Worm (Caenorhabditis elegans) whole organism, L2 larva: ENCODE measurements around the gene hot-2.

Source experiments
- C34F6.9 ChIP-seq: fragments of 150-350 bp; optimal IDR thresholded peaks from 2 replicates; lab custom pipeline; 2014; ENCODE audit warnings: missing biosample characterization, missing genetic modification characterization
- F13H6.1 ChIP-seq: sonication (generic microtip); optimal IDR thresholded peaks from 2 replicates; lab custom pipeline; 2016; ENCODE audit warnings: missing genetic modification characterization, missing compliant biosample characterization
- R02D3.7 ChIP-seq: fragments of 150-350 bp; optimal IDR thresholded peaks from 2 replicates; lab custom pipeline; 2014; ENCODE audit warnings: missing biosample characterization, missing genetic modification characterization
- Y55F3AM.14 ChIP-seq: fragments of 200-800 bp; sonication (Bioruptor generic); optimal IDR thresholded peaks from 2 replicates; lab custom pipeline; 2018; ENCODE audit warnings: mild to moderate bottlenecking, missing genetic modification characterization, missing compliant biosample characterization
- ZK546.5 ChIP-seq: sonication (generic microtip); optimal IDR thresholded peaks from 2 replicates; lab custom pipeline; 2017; ENCODE audit warnings: missing biosample characterization, missing genetic modification characterization
- alr-1 ChIP-seq: fragments of 150-350 bp; optimal IDR thresholded peaks from 2 replicates; lab custom pipeline; 2014; ENCODE audit warnings: missing biosample characterization, missing genetic modification characterization
- aly-2 ChIP-seq: fragments of 150-350 bp; optimal IDR thresholded peaks from 2 replicates; lab custom pipeline; 2014; ENCODE audit warnings: missing biosample characterization, missing genetic modification characterization
- ama-1 ChIP-seq: fragments of 150-350 bp; optimal IDR thresholded peaks from 2 replicates; lab custom pipeline; 2018; ENCODE audit warnings: inconsistent platforms
- blmp-1 ChIP-seq: sonication (generic microtip); optimal IDR thresholded peaks from 2 replicates; lab custom pipeline; 2017; ENCODE audit warnings: missing genetic modification characterization, mild to moderate bottlenecking, missing compliant biosample characterization, antibody characterized with exemption, moderate library complexity; ENCODE audit not compliant: insufficient read depth
- ceh-16 ChIP-seq: fragments of 150-350 bp; optimal IDR thresholded peaks from 2 replicates; lab custom pipeline; 2014; ENCODE audit warnings: missing biosample characterization, missing genetic modification characterization
- ceh-82 ChIP-seq: fragments of 150-350 bp; optimal IDR thresholded peaks from 2 replicates; lab custom pipeline; 2014; ENCODE audit warnings: missing biosample characterization, missing genetic modification characterization
- crh-2 ChIP-seq: sonication (generic microtip); optimal IDR thresholded peaks from 2 replicates; lab custom pipeline; 2017; ENCODE audit warnings: missing biosample characterization, missing genetic modification characterization
- dmd-4 ChIP-seq: sonication (generic microtip); optimal IDR thresholded peaks from 2 replicates; lab custom pipeline; 2017; ENCODE audit warnings: missing biosample characterization, missing genetic modification characterization
- egl-27 ChIP-seq: sonication (generic microtip); optimal IDR thresholded peaks from 3 replicates; lab custom pipeline; 2017; ENCODE audit warnings: missing biosample characterization, missing genetic modification reagents, missing genetic modification characterization
- elt-1 ChIP-seq: fragments of 150-350 bp; optimal IDR thresholded peaks from 2 replicates; lab custom pipeline; 2014; ENCODE audit warnings: missing biosample characterization, missing genetic modification characterization
- elt-3 ChIP-seq: sonication (generic microtip); optimal IDR thresholded peaks from 2 replicates; lab custom pipeline; 2017; ENCODE audit warnings: missing biosample characterization, missing genetic modification characterization
- gmeb-1 ChIP-seq: fragments of 150-350 bp; optimal IDR thresholded peaks from 2 replicates; lab custom pipeline; 2014; ENCODE audit warnings: missing biosample characterization, missing genetic modification characterization
- lin-11 ChIP-seq: fragments of 150-350 bp; sonication (generic microtip); optimal IDR thresholded peaks from 2 replicates; lab custom pipeline; 2014; ENCODE audit warnings: missing biosample characterization, missing genetic modification characterization, inconsistent platforms, mixed read lengths
- lin-13 ChIP-seq: fragments of 150-350 bp; optimal IDR thresholded peaks from 2 replicates; lab custom pipeline; 2014; ENCODE audit warnings: missing biosample characterization, missing genetic modification reagents, missing genetic modification characterization
- lin-39 ChIP-seq: fragments of 150-350 bp; optimal IDR thresholded peaks from 2 replicates; lab custom pipeline; 2014; ENCODE audit warnings: missing biosample characterization, missing genetic modification reagents, missing genetic modification characterization
- lsy-2 ChIP-seq, 2 experiments: fragments of 150-350 bp in 1 of 2; sonication (generic microtip) in 1 of 2; optimal IDR thresholded peaks; 2 replicates each; lab custom pipeline; 2014 to 2017; ENCODE audit warnings: missing biosample characterization in 2 of 2, missing genetic modification characterization in 2 of 2
- mab-5 ChIP-seq: fragments of 150-350 bp; optimal IDR thresholded peaks from 2 replicates; lab custom pipeline; 2014; ENCODE audit warnings: missing biosample characterization, missing genetic modification characterization
- mbf-1 ChIP-seq: sonication (generic microtip); optimal IDR thresholded peaks from 2 replicates; lab custom pipeline; 2017; ENCODE audit warnings: missing biosample characterization, missing genetic modification characterization
- mdl-1 ChIP-seq, 2 experiments: fragments of 150-350 bp in 1 of 2; sonication (generic microtip) in 1 of 2; optimal IDR thresholded peaks; 2 replicates each; lab custom pipeline; 2017; ENCODE audit warnings: missing biosample characterization in 2 of 2, missing genetic modification characterization in 2 of 2
- nhr-10 ChIP-seq: sonication (generic microtip); optimal IDR thresholded peaks from 2 replicates; lab custom pipeline; 2017; ENCODE audit warnings: missing biosample characterization, missing genetic modification characterization
- nhr-11 ChIP-seq: fragments of 150-350 bp; optimal IDR thresholded peaks from 2 replicates; lab custom pipeline; 2014; ENCODE audit warnings: missing biosample characterization, missing genetic modification characterization
- nhr-12 ChIP-seq: fragments of 150-350 bp; optimal IDR thresholded peaks from 2 replicates; lab custom pipeline; 2014; ENCODE audit warnings: missing biosample characterization, missing genetic modification characterization
- nhr-129 ChIP-seq: fragments of 150-350 bp; optimal IDR thresholded peaks from 2 replicates; lab custom pipeline; 2014; ENCODE audit warnings: missing biosample characterization, missing genetic modification characterization
- nhr-21 ChIP-seq: fragments of 150-350 bp; optimal IDR thresholded peaks from 2 replicates; lab custom pipeline; 2014; ENCODE audit warnings: missing biosample characterization, missing genetic modification characterization
- nhr-23 ChIP-seq: fragments of 150-350 bp; optimal IDR thresholded peaks from 2 replicates; lab custom pipeline; 2014; ENCODE audit warnings: missing biosample characterization, missing genetic modification reagents, missing genetic modification characterization
- nhr-25 ChIP-seq: fragments of 150-350 bp; sonication (generic microtip); optimal IDR thresholded peaks from 3 replicates; lab custom pipeline; 2014; ENCODE audit warnings: missing biosample characterization, missing genetic modification characterization
- nhr-6 ChIP-seq: fragments of 150-350 bp; optimal IDR thresholded peaks from 2 replicates; lab custom pipeline; 2014; ENCODE audit warnings: missing biosample characterization, missing genetic modification characterization
- nhr-77 ChIP-seq: fragments of 150-350 bp; optimal IDR thresholded peaks from 2 replicates; lab custom pipeline; 2014; ENCODE audit warnings: missing biosample characterization, missing genetic modification characterization
- peb-1 ChIP-seq: fragments of 150-350 bp; optimal IDR thresholded peaks from 2 replicates; lab custom pipeline; 2014; ENCODE audit warnings: missing biosample characterization, missing genetic modification characterization
- sem-4 ChIP-seq: fragments of 150-350 bp; optimal IDR thresholded peaks from 2 replicates; lab custom pipeline; 2014; ENCODE audit warnings: missing biosample characterization, missing genetic modification reagents, missing genetic modification characterization
- skn-1 ChIP-seq: sonication (generic microtip); optimal IDR thresholded peaks from 2 replicates; lab custom pipeline; 2017; ENCODE audit warnings: missing biosample characterization, missing genetic modification characterization
- sma-3 ChIP-seq: sonication (generic microtip); optimal IDR thresholded peaks from 2 replicates; lab custom pipeline; 2016; ENCODE audit warnings: missing genetic modification reagents, missing genetic modification characterization, missing compliant biosample characterization
- sma-9 ChIP-seq, 2 experiments: fragments of 150-350 bp in 1 of 2; sonication (generic microtip) in 1 of 2; optimal IDR thresholded peaks; 2 replicates each; lab custom pipeline; 2014 to 2016; ENCODE audit warnings: missing genetic modification characterization in 2 of 2, mild to moderate bottlenecking in 1 of 2, missing biosample characterization in 1 of 2, missing compliant biosample characterization in 1 of 2, missing genetic modification reagents in 1 of 2, moderate library complexity in 1 of 2
- snpc-4 ChIP-seq: fragments of 150-350 bp; optimal IDR thresholded peaks from 2 replicates; lab custom pipeline; 2014; ENCODE audit warnings: missing biosample characterization, missing genetic modification characterization
- unc-39 ChIP-seq: fragments of 150-350 bp; optimal IDR thresholded peaks from 2 replicates; lab custom pipeline; 2014; ENCODE audit warnings: missing biosample characterization, missing genetic modification characterization
- unc-55 ChIP-seq: fragments of 150-350 bp; sonication (generic microtip); optimal IDR thresholded peaks from 3 replicates; lab custom pipeline; 2014; ENCODE audit warnings: missing biosample characterization, missing genetic modification reagents, missing genetic modification characterization
- unc-62 ChIP-seq: fragments of 150-350 bp; optimal IDR thresholded peaks from 2 replicates; lab custom pipeline; 2014; ENCODE audit warnings: missing biosample characterization, missing genetic modification reagents, missing genetic modification characterization
- zag-1 ChIP-seq: fragments of 150-350 bp; optimal IDR thresholded peaks from 2 replicates; lab custom pipeline; 2014; ENCODE audit warnings: missing biosample characterization, missing genetic modification characterization
- ztf-1 ChIP-seq: fragments of 200-800 bp; sonication (Bioruptor generic); conservative IDR thresholded peaks from 2 replicates; pipeline ENCODE4 v1.3.6; 2022; ENCODE audit warnings: missing genetic modification characterization, missing compliant biosample characterization
- ztf-11 ChIP-seq: sonication (generic microtip); optimal IDR thresholded peaks from 2 replicates; lab custom pipeline; 2017; ENCODE audit warnings: missing biosample characterization, missing genetic modification characterization
- ztf-4 ChIP-seq: fragments of 150-350 bp; optimal IDR thresholded peaks from 2 replicates; lab custom pipeline; 2014; ENCODE audit warnings: missing biosample characterization, missing genetic modification characterization

The hot-2 gene

ce11 chrV:19174626-19175025, at the start of gene hot-2:
TSS of gene hot-2 (plus strand) at chrV:19174759.
- TF ChIP-seq ceh-16 (tag; lab: Kevin White, UChicago) = no peak
- no peak for TF ChIP-seq unc-62 (GFP tag; lab: Kevin White, UChicago)
- TF ChIP-seq mdl-1 (tag; optimal IDR thresholded peaks at IDR 0.05; lab: Kevin White, UChicago) = no peak
- no peak for TF ChIP-seq skn-1 (tag; lab: Kevin White, UChicago)
- TF ChIP-seq Y55F3AM.14 = no peak
- no peak for TF ChIP-seq dmd-4 (tag; lab: Kevin White, UChicago)
- no peak for TF ChIP-seq ztf-11 (tag; lab: Kevin White, UChicago)
- TF ChIP-seq elt-3 (tag; lab: Kevin White, UChicago) = no peak

DNA sequence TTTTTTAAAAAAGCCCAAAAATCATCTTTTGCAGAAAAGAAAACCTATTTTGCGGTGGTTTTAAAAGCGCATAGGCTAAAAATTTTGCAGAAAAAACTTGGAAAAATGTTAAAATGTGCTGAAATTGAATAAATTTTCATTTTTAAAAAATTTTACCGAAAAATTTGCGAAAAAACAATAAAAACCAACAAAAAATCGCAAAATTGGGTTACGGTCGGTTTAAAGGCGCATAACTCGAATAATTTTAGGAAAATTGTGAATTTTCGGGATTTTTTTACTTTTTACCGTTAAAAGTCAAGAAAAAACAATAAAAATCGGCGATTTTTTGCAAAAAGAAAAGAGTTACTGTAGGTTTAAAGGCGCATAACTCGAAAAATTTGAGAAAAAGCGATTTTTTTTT, 49.3 kb upstream of the hot-2 start:
- TF ChIP-seq nhr-12 = no peak
- TF ChIP-seq blmp-1 = no peak
- no peak for TF ChIP-seq F13H6.1 (tag; lab: Kevin White, UChicago)
- no peak for TF ChIP-seq peb-1 (tag; lab: Kevin White, UChicago)
- no peak for TF ChIP-seq sma-9 (GFP tag; optimal IDR thresholded peaks at IDR 0.05; lab: Kevin White, UChicago)
- TF ChIP-seq sma-9 (tag; optimal IDR thresholded peaks at IDR 0.05; lab: Kevin White, UChicago) = no peak
- no peak for TF ChIP-seq ceh-16 (tag; lab: Kevin White, UChicago)
- no peak for TF ChIP-seq elt-1 (tag; lab: Kevin White, UChicago)
- TF ChIP-seq, all 48 proteins: peak for 0

DNA sequence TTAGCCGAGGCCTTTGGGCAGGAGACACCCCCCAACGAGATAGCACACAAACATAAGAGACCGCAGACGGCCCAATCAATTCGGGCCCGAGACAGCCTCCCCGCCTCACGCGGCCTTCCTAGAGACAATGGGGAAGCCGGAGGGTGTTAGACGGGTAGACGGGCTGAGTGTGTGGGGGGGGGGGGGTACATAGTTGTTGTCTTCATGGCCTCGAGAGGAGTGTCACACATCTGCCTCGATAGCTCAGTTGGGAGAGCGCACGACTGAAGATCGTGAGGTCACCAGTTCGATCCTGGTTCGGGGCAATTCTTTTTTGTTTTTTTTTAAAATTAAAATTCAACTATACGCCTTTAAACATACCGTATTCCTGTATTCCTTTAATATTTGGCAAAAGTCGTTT, 48.7 kb upstream of the hot-2 start:
- TF ChIP-seq gmeb-1 (peak; percentile 57), unc-55 (GFP tag; lab: Kevin White, UChicago) (peak; percentile 54), sem-4 (tag; lab: Kevin White, UChicago) (no peak), ama-1 (lab: Kevin White, UChicago) (no peak), lin-13 (GFP tag; lab: Kevin White, UChicago) (peak; percentile 70), ceh-82 (tag; lab: Kevin White, UChicago) (no peak), alr-1 (tag; lab: Kevin White, UChicago) (no peak), Y55F3AM.14 (peak; percentile 33), nhr-129 (tag; lab: Kevin White, UChicago) (peak; percentile 64), sma-3 (GFP tag; lab: Kevin White, UChicago) (peak; percentile 21), crh-2 (tag; lab: Kevin White, UChicago) (peak; percentile 50), unc-39 (tag; lab: Kevin White, UChicago) (no peak), ztf-11 (tag; lab: Kevin White, UChicago) (no peak), snpc-4 (peak; percentile 40), elt-1 (tag; lab: Kevin White, UChicago) (no peak), aly-2 (no peak), mdl-1 (tag; optimal IDR thresholded peaks at IDR 0.05; lab: Kevin White, UChicago) (peak in 1 of 2 experiments; percentile 25), lin-11 (tag; lab: Kevin White, UChicago) (peak; percentile 37), nhr-21 (tag; lab: Kevin White, UChicago) (peak; percentile 39), mab-5 (tag; lab: Kevin White, UChicago) (peak; percentile 44), skn-1 (tag; lab: Kevin White, UChicago) (no peak), elt-3 (tag; lab: Kevin White, UChicago) (no peak), nhr-11 (tag; lab: Kevin White, UChicago) (no peak), lsy-2 (tag; optimal IDR thresholded peaks at IDR 0.05; lab: Kevin White, UChicago) (peak; percentile 26 to 58), nhr-25 (tag; lab: Kevin White, UChicago) (peak; percentile 30), R02D3.7 (tag; lab: Kevin White, UChicago) (peak; percentile 2), ztf-4 (tag; lab: Kevin White, UChicago) (no peak), F13H6.1 (tag; lab: Kevin White, UChicago) (peak; percentile 8), ztf-1 (GFP tag; lab: Robert Waterston, UW) (no peak), ZK546.5 (no peak), ceh-16 (tag; lab: Kevin White, UChicago) (no peak), sma-9 (GFP tag; optimal IDR thresholded peaks at IDR 0.05; lab: Kevin White, UChicago) (no peak), sma-9 (tag; optimal IDR thresholded peaks at IDR 0.05; lab: Kevin White, UChicago) (no peak), nhr-10 (tag; lab: Kevin White, UChicago) (no peak), zag-1 (tag; lab: Kevin White, UChicago) (peak; percentile 37), lin-39 (no peak), nhr-12 (no peak), egl-27 (peak; percentile 43), nhr-6 (tag; lab: Kevin White, UChicago) (no peak), blmp-1 (no peak), C34F6.9 (tag; lab: Kevin White, UChicago) (peak; percentile 17), nhr-23 (tag; lab: Kevin White, UChicago) (no peak), nhr-77 (tag; lab: Kevin White, UChicago) (no peak), mbf-1 (tag; lab: Kevin White, UChicago) (no peak), unc-62 (GFP tag; lab: Kevin White, UChicago) (no peak)
